Fruit fly (Drosophila melanogaster): Measurements from ENCODE around the gene CG33654.

Gene CG33654

dm6 chr3R:9559413-9560014, 23.5 kb downstream of the CG33654 start, which contains the start of the genes AP-1mu and MBD-like:
TSS of gene AP-1mu (minus strand) at chr3R:9559525.
TSS of gene MBD-like (plus strand) at chr3R:9559760.
- TF ChIP-seq CTCF (optimal IDR thresholded peaks at IDR 0.05) = no peak
- no peak for TF ChIP-seq CG8478 (optimal IDR thresholded peaks at IDR 0.05)

- TF ChIP-seq CG8478 (optimal IDR thresholded peaks at IDR 0.05) (no peak), CTCF (optimal IDR thresholded peaks at IDR 0.05) (no peak)
Observed at dm6 chr3R:9555334-9555974, 27.6 kb downstream of the CG33654 start, which contains the start of the genes CG9386 and BckdhA. TSS of gene CG9386 (minus strand) at chr3R:9555408. TSS of gene BckdhA (plus strand) at chr3R:9555785.

- TF ChIP-seq CTCF (optimal IDR thresholded peaks at IDR 0.05) (no peak), CG8478 (optimal IDR thresholded peaks at IDR 0.05) (no peak)
Observed at dm6 chr3R:9551659-9552435, 31.2 kb downstream of the CG33654 start, which contains the start of the genes mura and RnpS1. TSS of gene mura (minus strand) at chr3R:9551806. TSS of gene RnpS1 (plus strand) at chr3R:9552034.

dm6 chr3R:9551013-9551658, 31.9 kb downstream of the CG33654 start:
- TF ChIP-seq CG8478 (optimal IDR thresholded peaks at IDR 0.05) (no peak), CTCF (optimal IDR thresholded peaks at IDR 0.05) (no peak)

dm6 chr3R:9550265-9551012, 32.6 kb downstream of the CG33654 start:
- no peak for TF ChIP-seq CTCF (optimal IDR thresholded peaks at IDR 0.05)
- TF ChIP-seq CG8478 (optimal IDR thresholded peaks at IDR 0.05) = no peak

dm6 chr3R:9548769-9549168, 34.3 kb downstream of the CG33654 start:
- TF ChIP-seq CG8478 (optimal IDR thresholded peaks at IDR 0.05) = no peak
- no peak for TF ChIP-seq CTCF (optimal IDR thresholded peaks at IDR 0.05)

dm6 chr3R:9546808-9547381, 36.1 kb downstream of the CG33654 start:
- no peak for TF ChIP-seq CTCF (optimal IDR thresholded peaks at IDR 0.05)
- TF ChIP-seq CG8478 (optimal IDR thresholded peaks at IDR 0.05) = no peak

- no peak for TF ChIP-seq CG8478 (optimal IDR thresholded peaks at IDR 0.05)
- no peak for TF ChIP-seq CTCF (optimal IDR thresholded peaks at IDR 0.05)
Observed at dm6 chr3R:9543495-9544180, 39.4 kb downstream of the CG33654 start.

- no peak for TF ChIP-seq CTCF (optimal IDR thresholded peaks at IDR 0.05)
Observed at dm6 chr3R:9534595-9535217, 48.3 kb downstream of the CG33654 start.

- no peak for TF ChIP-seq CG8478 (optimal IDR thresholded peaks at IDR 0.05)
- TF ChIP-seq CTCF (optimal IDR thresholded peaks at IDR 0.05) = no peak
Observed at dm6 chr3R:9534125-9534496, 48.9 kb downstream of the CG33654 start.

- TF ChIP-seq CG8478 (optimal IDR thresholded peaks at IDR 0.05) (no peak), CTCF (optimal IDR thresholded peaks at IDR 0.05) (no peak)
Observed at dm6 chr3R:9533181-9534124, 49.6 kb downstream of the CG33654 start.

All from S2 (cell line).